Worm (Caenorhabditis elegans) whole organism, L4/young adult: ENCODE results near the gene hrg-5.

Experiments
- W03F9.2 ChIP-seq: fragments of 150-350 bp; optimal IDR thresholded peaks from 2 replicates; lab custom pipeline; 2014; ENCODE audit warnings: missing biosample characterization, missing genetic modification characterization
- dao-5 ChIP-seq: sonication (generic microtip); optimal IDR thresholded peaks from 2 replicates; lab custom pipeline; 2016; ENCODE audit warnings: missing genotype, missing genetic modification characterization, moderate library complexity, missing compliant biosample characterization
- him-1 ChIP-seq: sonication (generic microtip); optimal IDR thresholded peaks from 2 replicates; lab custom pipeline; 2016; ENCODE audit warnings: missing genotype, missing genetic modification reagents, missing genetic modification characterization, missing compliant biosample characterization

hrg-5 gene

ce11 chrIV:10978641-10979040 is 50.6 kb downstream of the hrg-5 start:
- TF ChIP-seq W03F9.2 (no peak), him-1 (tag; lab: Kevin White, UChicago) (no peak), dao-5 (tag; lab: Kevin White, UChicago) (no peak)
